Worm (Caenorhabditis elegans) whole organism, young adult: Measurements from ENCODE around the gene vps-60.

Source experiments
- B0336.3 ChIP-seq: fragments of 200-800 bp; sonication (Bioruptor generic); IDR thresholded peaks from 2 replicates; pipeline ENCODE4 v1.3.6; 2022; ENCODE audit warnings: missing genetic modification characterization, missing compliant biosample characterization
- C06A6.2 ChIP-seq: fragments of 200-800 bp; sonication (Bioruptor generic); conservative IDR thresholded peaks from 2 replicates; pipeline ENCODE4 v1.3.6; 2022; ENCODE audit warnings: missing genetic modification characterization, missing compliant biosample characterization
- F23B12.7 ChIP-seq: sonication (generic microtip); optimal IDR thresholded peaks from 2 replicates; lab custom pipeline; 2017; ENCODE audit warnings: missing genetic modification characterization, mild to moderate bottlenecking, missing compliant biosample characterization, antibody characterized with exemption, moderate library complexity; ENCODE audit not compliant: insufficient read depth
- F37B4.10 ChIP-seq: fragments of 200-800 bp; sonication (Bioruptor generic); IDR thresholded peaks from 2 replicates; pipeline ENCODE4 v1.3.6; 2022; ENCODE audit warnings: missing genetic modification characterization, missing compliant biosample characterization
- F49E8.2 ChIP-seq: sonication (generic microtip); optimal IDR thresholded peaks from 3 replicates; lab custom pipeline; 2017; ENCODE audit warnings: missing genetic modification characterization, mild to moderate bottlenecking, missing compliant biosample characterization, antibody characterized with exemption, moderate library complexity; ENCODE audit not compliant: insufficient read depth
- T26A5.8 ChIP-seq: sonication (generic microtip); optimal IDR thresholded peaks from 2 replicates; lab custom pipeline; 2016; ENCODE audit warnings: missing genetic modification characterization, missing compliant biosample characterization
- ZK185.1 ChIP-seq: sonication (generic microtip); optimal IDR thresholded peaks from 2 replicates; lab custom pipeline; 2016; ENCODE audit warnings: mild to moderate bottlenecking, missing genetic modification characterization, missing compliant biosample characterization; ENCODE audit not compliant: poor library complexity, severe bottlenecking
- aptf-2 ChIP-seq: fragments of 200-800 bp; sonication (Bioruptor generic); conservative IDR thresholded peaks from 2 replicates; pipeline ENCODE4 v1.3.6; 2022; ENCODE audit warnings: missing genetic modification reagents, missing genetic modification characterization, missing compliant biosample characterization
- atf-7 ChIP-seq: sonication (generic microtip); optimal IDR thresholded peaks from 2 replicates; lab custom pipeline; 2017; ENCODE audit warnings: mild to moderate bottlenecking, missing genetic modification characterization, missing compliant biosample characterization
- athp-1 ChIP-seq: sonication (generic microtip); optimal IDR thresholded peaks from 2 replicates; lab custom pipeline; 2017; ENCODE audit warnings: mild to moderate bottlenecking, missing genetic modification characterization, missing compliant biosample characterization
- attf-6 ChIP-seq: fragments of 200-800 bp; sonication (Bioruptor generic); IDR thresholded peaks from 2 replicates; pipeline ENCODE4 v1.3.6; 2022; ENCODE audit warnings: missing genetic modification reagents, missing genetic modification characterization, missing compliant biosample characterization
- bed-1 ChIP-seq: fragments of 200-800 bp; sonication (Bioruptor generic); IDR thresholded peaks from 2 replicates; pipeline ENCODE4 v1.3.6; 2022; ENCODE audit warnings: missing genetic modification reagents, missing genetic modification characterization, missing compliant biosample characterization
- bed-2 ChIP-seq: fragments of 200-800 bp; sonication (Bioruptor generic); IDR thresholded peaks from 2 replicates; pipeline ENCODE4 v1.3.6; 2022; ENCODE audit warnings: missing genetic modification reagents, missing genetic modification characterization, missing compliant biosample characterization
- ceh-79 ChIP-seq: sonication (generic microtip); optimal IDR thresholded peaks from 2 replicates; lab custom pipeline; 2017; ENCODE audit warnings: mild to moderate bottlenecking, missing genetic modification characterization, missing compliant biosample characterization
- dox-1 ChIP-seq: fragments of 200-800 bp; sonication (Bioruptor generic); IDR thresholded peaks from 2 replicates; pipeline ENCODE4 v1.3.6; 2022; ENCODE audit warnings: missing genetic modification reagents, missing genetic modification characterization, missing compliant biosample characterization
- efl-1 ChIP-seq: fragments of 150-350 bp; optimal IDR thresholded peaks from 2 replicates; lab custom pipeline; 2014; ENCODE audit warnings: missing biosample characterization, missing genetic modification reagents, missing genetic modification characterization
- egrh-3 ChIP-seq: fragments of 200-800 bp; sonication (Bioruptor generic); IDR thresholded peaks from 2 replicates; pipeline ENCODE4 v1.3.6; 2022; ENCODE audit warnings: missing genetic modification reagents, missing genetic modification characterization, missing compliant biosample characterization
- ets-4 ChIP-seq: fragments of 200-800 bp; sonication (Bioruptor generic); optimal IDR thresholded peaks from 2 replicates; lab custom pipeline; 2018; ENCODE audit warnings: mild to moderate bottlenecking, missing genetic modification characterization, missing compliant biosample characterization
- him-1 ChIP-seq: sonication (generic microtip); optimal IDR thresholded peaks from 2 replicates; lab custom pipeline; 2016; ENCODE audit warnings: missing genotype, missing genetic modification reagents, missing genetic modification characterization, missing compliant biosample characterization
- hlh-26 ChIP-seq: fragments of 200-800 bp; sonication (Bioruptor generic); conservative IDR thresholded peaks from 2 replicates; pipeline ENCODE4 v1.3.6; 2022; ENCODE audit warnings: missing genetic modification reagents, missing genetic modification characterization, missing compliant biosample characterization
- hmg-20 ChIP-seq: fragments of 200-800 bp; sonication (Bioruptor generic); IDR thresholded peaks from 2 replicates; pipeline ENCODE4 v1.3.6; 2022; ENCODE audit warnings: missing genetic modification reagents, missing genetic modification characterization, missing compliant biosample characterization
- hrde-1 ChIP-seq: sonication (generic microtip); optimal IDR thresholded peaks from 2 replicates; lab custom pipeline; 2016; ENCODE audit warnings: missing genetic modification characterization, mild to moderate bottlenecking, missing compliant biosample characterization, moderate library complexity, missing genotype, missing genetic modification reagents, borderline replicate concordance
- lin-26 ChIP-seq: fragments of 200-800 bp; sonication (Bioruptor generic); IDR thresholded peaks from 2 replicates; pipeline ENCODE4 v1.3.6; 2022; ENCODE audit warnings: missing genetic modification reagents, missing genetic modification characterization, missing compliant biosample characterization
- lin-40 ChIP-seq: sonication (generic microtip); optimal IDR thresholded peaks from 2 replicates; lab custom pipeline; 2016; ENCODE audit warnings: missing genetic modification characterization, mild to moderate bottlenecking, missing compliant biosample characterization, missing genotype, missing genetic modification reagents
- lin-54 ChIP-seq: fragments of 200-800 bp; sonication (Bioruptor generic); optimal IDR thresholded peaks from 2 replicates; lab custom pipeline; 2018; ENCODE audit warnings: mild to moderate bottlenecking, missing genetic modification characterization, missing compliant biosample characterization
- lir-1 ChIP-seq: fragments of 200-800 bp; sonication (Bioruptor generic); conservative IDR thresholded peaks from 2 replicates; pipeline ENCODE4 v1.3.6; 2022; ENCODE audit warnings: missing genetic modification reagents, missing genetic modification characterization, missing compliant biosample characterization
- madf-6 ChIP-seq: fragments of 200-800 bp; sonication (Bioruptor generic); IDR thresholded peaks from 2 replicates; pipeline ENCODE4 v1.3.6; 2022; ENCODE audit warnings: missing genetic modification reagents, missing genetic modification characterization, missing compliant biosample characterization
- mel-28 ChIP-seq: sonication (generic microtip); optimal IDR thresholded peaks from 2 replicates; lab custom pipeline; 2016; ENCODE audit warnings: borderline replicate concordance, mild to moderate bottlenecking, missing genetic modification characterization, missing compliant biosample characterization
- nfya-1 ChIP-seq: sonication (generic microtip); optimal IDR thresholded peaks from 2 replicates; lab custom pipeline; 2017; ENCODE audit warnings: antibody characterized with exemption, missing compliant biosample characterization, missing genetic modification characterization, borderline replicate concordance; ENCODE audit not compliant: insufficient read depth
- nfya-2 ChIP-seq: fragments of 200-800 bp; sonication (Bioruptor generic); IDR thresholded peaks from 2 replicates; pipeline ENCODE4 v1.3.6; 2022; ENCODE audit warnings: missing genetic modification reagents, missing genetic modification characterization, missing compliant biosample characterization
- nfyb-1 ChIP-seq: fragments of 200-800 bp; sonication (Bioruptor generic); IDR thresholded peaks from 2 replicates; pipeline ENCODE4 v1.3.6; 2022; ENCODE audit warnings: missing genetic modification reagents, missing genetic modification characterization, missing compliant biosample characterization
- nhr-179 ChIP-seq: sonication (generic microtip); optimal IDR thresholded peaks from 2 replicates; lab custom pipeline; 2016; ENCODE audit warnings: mild to moderate bottlenecking, missing genetic modification characterization, missing compliant biosample characterization
- nhr-90 ChIP-seq: sonication (generic microtip); optimal IDR thresholded peaks from 2 replicates; lab custom pipeline; 2016; ENCODE audit warnings: missing genotype, mild to moderate bottlenecking, missing genetic modification characterization, missing compliant biosample characterization
- rcor-1 ChIP-seq: fragments of 200-800 bp; sonication (Bioruptor generic); IDR thresholded peaks from 2 replicates; pipeline ENCODE4 v1.3.6; 2022; ENCODE audit warnings: missing genetic modification reagents, missing genetic modification characterization, missing compliant biosample characterization
- rec-8 ChIP-seq, 2 experiments: sonication (generic microtip); optimal IDR thresholded peaks; 2 replicates each; lab custom pipeline; 2016; ENCODE audit warnings: mild to moderate bottlenecking in 2 of 2, missing genetic modification characterization in 2 of 2, missing genetic modification reagents in 2 of 2, missing genotype in 2 of 2, missing biosample characterization in 1 of 2, missing compliant biosample characterization in 1 of 2, moderate library complexity in 1 of 2
- repo-1 ChIP-seq: sonication (generic microtip); optimal IDR thresholded peaks from 2 replicates; lab custom pipeline; 2017; ENCODE audit warnings: mild to moderate bottlenecking, missing genetic modification characterization, missing compliant biosample characterization
- rpc-1 ChIP-seq, 2 experiments: fragments of 150-350 bp in 1 of 2; sonication (generic microtip) in 1 of 2; optimal IDR thresholded peaks; 2 replicates each; lab custom pipeline; 2014 to 2018; ENCODE audit warnings: missing biosample characterization in 1 of 2, missing genetic modification characterization in 1 of 2, missing genetic modification reagents in 1 of 2, missing genotype in 1 of 2
- sea-2 ChIP-seq: fragments of 200-800 bp; sonication (Bioruptor generic); IDR thresholded peaks from 2 replicates; pipeline ENCODE4 v1.3.6; 2022; ENCODE audit warnings: missing genetic modification characterization, missing compliant biosample characterization
- snpc-1.1 ChIP-seq: sonication (generic microtip); optimal IDR thresholded peaks from 2 replicates; lab custom pipeline; 2017; ENCODE audit warnings: missing genetic modification characterization, mild to moderate bottlenecking, missing compliant biosample characterization, antibody characterized with exemption, moderate library complexity, missing genotype, missing genetic modification reagents; ENCODE audit not compliant: insufficient read depth
- snpc-3.4 ChIP-seq: sonication (generic microtip); optimal IDR thresholded peaks from 2 replicates; lab custom pipeline; 2017; ENCODE audit warnings: missing genetic modification characterization, mild to moderate bottlenecking, missing compliant biosample characterization, antibody characterized with exemption, moderate library complexity, missing genotype, missing genetic modification reagents
- snpc-4 ChIP-seq, 5 experiments: fragments of 150-350 bp in 1 of 5; sonication (generic microtip) in 4 of 5; optimal IDR thresholded peaks; 2 replicates each; lab custom pipeline; 2014 to 2018; ENCODE audit warnings: missing genetic modification characterization in 5 of 5, missing biosample characterization in 3 of 5, antibody characterized with exemption in 2 of 5, mild to moderate bottlenecking in 2 of 5, missing compliant biosample characterization in 2 of 5, missing genotype in 2 of 5, moderate library complexity in 2 of 5, missing genetic modification reagents in 1 of 5
- somi-1 ChIP-seq: fragments of 200-800 bp; sonication (Bioruptor generic); optimal IDR thresholded peaks from 2 replicates; lab custom pipeline; 2018; ENCODE audit warnings: mild to moderate bottlenecking, missing genetic modification characterization, missing compliant biosample characterization
- tbp1 ChIP-seq: fragments of 200-800 bp; sonication (Bioruptor generic); optimal IDR thresholded peaks from 2 replicates; lab custom pipeline; 2018; ENCODE audit warnings: mild to moderate bottlenecking, missing genetic modification characterization, missing compliant biosample characterization
- tbx-9 ChIP-seq: sonication (generic microtip); optimal IDR thresholded peaks from 2 replicates; lab custom pipeline; 2016; ENCODE audit warnings: borderline replicate concordance, missing genetic modification characterization, inconsistent platforms, missing compliant biosample characterization
- xnd-1 ChIP-seq: sonication (generic microtip); optimal IDR thresholded peaks from 2 replicates; lab custom pipeline; 2016; ENCODE audit warnings: missing genotype, missing genetic modification reagents, missing genetic modification characterization, missing compliant biosample characterization

The vps-60 gene

DNA sequence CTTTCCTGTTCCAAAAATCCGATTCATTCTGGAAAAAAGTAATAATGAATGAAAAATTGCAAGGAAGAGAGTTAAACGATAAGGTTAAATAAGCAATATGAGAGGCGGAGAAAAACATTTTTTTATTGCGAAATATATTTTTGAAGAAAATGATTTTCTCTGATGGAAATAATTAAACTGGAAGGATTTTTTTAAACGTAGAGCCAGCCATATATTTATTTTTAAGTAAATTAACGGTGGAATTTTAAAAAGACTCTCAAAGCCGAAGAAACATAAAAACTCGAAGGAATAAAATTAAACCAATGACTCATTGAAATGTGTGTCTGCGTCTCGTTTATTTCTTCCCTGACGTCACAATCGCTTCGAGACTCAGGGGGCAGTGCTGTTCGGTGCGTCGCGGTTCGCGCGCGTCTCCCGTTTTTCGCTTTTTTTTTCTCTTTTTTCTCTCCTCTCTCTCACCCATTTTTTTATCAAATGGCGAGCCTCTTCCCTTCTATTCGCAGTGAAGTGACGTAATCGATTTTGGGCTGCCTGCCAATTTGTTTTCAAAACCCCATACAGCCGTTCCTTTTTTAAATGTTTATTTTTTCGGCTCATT is at the start of gene vps-60 (continued):
- TF ChIP-seq atf-7 (peak; percentile 95), snpc-1.1 (tag; lab: Kevin White, UChicago) (peak; percentile 45), C06A6.2 (peak; percentile 71; the same call in 1 of the 2 replicates), lin-40 (tag; lab: Kevin White, UChicago) (peak; percentile 91), ets-4 (no peak), nfya-1 (tag; lab: Kevin White, UChicago) (no peak), dox-1 (GFP tag; lab: Robert Waterston, UW) (peak; percentile 89), hrde-1 (tag; lab: Kevin White, UChicago) (no peak), nfyb-1 (GFP tag; lab: Robert Waterston, UW) (peak; percentile 78), attf-6 (GFP tag; lab: Robert Waterston, UW) (no peak), F49E8.2 (peak; percentile 61), madf-6 (GFP tag; lab: Robert Waterston, UW) (peak; percentile 85), snpc-3.4 (tag; lab: Kevin White, UChicago) (peak; percentile 84), B0336.3 (GFP tag; lab: Robert Waterston, UW) (peak; percentile 85), hlh-26 (GFP tag; lab: Robert Waterston, UW) (no peak), bed-2 (no peak), repo-1 (tag; lab: Kevin White, UChicago) (peak; percentile 20), hmg-20 (GFP tag; lab: Robert Waterston, UW) (0 out of 2 replicates have a peak, but pooled peaks have one; percentile 10), him-1 (no peak), efl-1 (GFP tag; lab: Kevin White, UChicago) (peak; percentile 67), egrh-3 (GFP tag; lab: Robert Waterston, UW) (peak; percentile 59), F23B12.7 (tag; lab: Kevin White, UChicago) (peak; percentile 51), tbx-9 (no peak), tbp1 (GFP tag; lab: Kevin White, UChicago) (peak; percentile 70), T26A5.8 (tag; lab: Kevin White, UChicago) (no peak), xnd-1 (tag; lab: Kevin White, UChicago) (no peak), ZK185.1 (tag; lab: Kevin White, UChicago) (peak; percentile 21), athp-1 (peak; percentile 81), rcor-1 (GFP tag; lab: Robert Waterston, UW) (peak; percentile 66), bed-1 (no peak), mel-28 (tag; lab: Kevin White, UChicago) (no peak), sea-2 (no peak), rec-8 (tag; optimal IDR thresholded peaks at IDR 0.05; lab: Kevin White, UChicago) (no peak), lin-54 (peak; percentile 73), snpc-4 (GFP tag; optimal IDR thresholded peaks at IDR 0.05; lab: Kevin White, UChicago) (peak; percentile 49), snpc-4 (tag; optimal IDR thresholded peaks at IDR 0.05; lab: Kevin White, UChicago) (peak; percentile 69 to 80 (median 76)), F37B4.10 (GFP tag; lab: Robert Waterston, UW) (no peak), rpc-1 (optimal IDR thresholded peaks at IDR 0.05; lab: Kevin White, UChicago) (no peak), rpc-1 (tag; optimal IDR thresholded peaks at IDR 0.05; lab: Kevin White, UChicago) (no peak), lin-26 (peak; percentile 55), nhr-90 (tag; lab: Kevin White, UChicago) (peak; percentile 48), nhr-179 (tag; lab: Kevin White, UChicago) (no peak), lir-1 (GFP tag; lab: Robert Waterston, UW) (peak; percentile 39; the same call in 1 of the 2 replicates), somi-1 (GFP tag; lab: Kevin White, UChicago) (peak; percentile 74), aptf-2 (no peak), nfya-2 (GFP tag; lab: Robert Waterston, UW) (no peak), ceh-79 (no peak)
